Worm (Caenorhabditis elegans) whole organism, dauer: ENCODE results near the gene T02B11.6.
"Not testable (repeated sequence)": the region's sequence is repeated elsewhere in the genome, so short reads cannot be mapped to it uniquely, and the experiment has no call there.

Experiments
- unc-62 ChIP-seq: sonication (generic microtip); optimal IDR thresholded peaks from 2 replicates; lab custom pipeline; 2017; ENCODE audit warnings: missing biosample characterization, missing genetic modification reagents, missing genetic modification characterization

The T02B11.6 gene

DNA sequence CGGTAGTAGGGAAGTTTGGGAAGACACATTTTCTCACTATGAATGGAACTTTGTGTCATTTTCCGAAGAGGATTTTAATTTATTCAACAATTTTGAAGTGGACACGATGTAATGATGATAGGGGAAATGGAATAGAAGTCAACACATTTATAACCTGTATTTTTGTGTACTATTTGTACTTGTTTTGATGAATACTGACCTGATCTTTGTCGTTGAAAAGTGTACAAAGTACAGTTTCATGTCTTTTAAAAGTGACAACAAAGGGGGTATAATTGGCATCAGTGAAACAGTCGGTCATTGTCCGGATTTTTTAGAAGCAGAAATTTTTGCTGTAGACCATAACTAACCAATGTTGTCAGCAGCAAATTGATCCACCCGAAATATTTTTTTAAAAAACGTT is at the start of gene T02B11.6:
TSS of gene T02B11.6 (minus strand) at position 101 of the 400 bp plus-strand sequence.
- no peak for TF ChIP-seq unc-62 (GFP tag; lab: Kevin White, UChicago)

DNA sequence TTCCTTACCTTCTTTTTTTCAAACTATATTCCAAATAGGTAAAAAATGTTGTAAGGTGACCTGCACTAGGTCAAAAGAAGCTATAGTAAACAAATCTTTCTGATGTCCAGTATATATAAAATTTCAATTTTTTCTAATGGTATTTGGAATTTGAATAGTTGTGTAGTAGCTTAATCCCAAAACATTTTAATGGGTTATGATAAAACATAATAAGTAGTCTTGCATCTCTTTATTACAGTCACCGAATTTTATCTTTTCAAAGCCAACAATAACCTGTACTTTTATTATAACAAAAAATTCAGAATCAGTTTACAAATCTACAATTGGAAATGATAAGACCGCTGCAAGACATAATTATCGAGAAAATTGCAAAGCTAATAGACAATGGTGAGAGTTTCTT is 28.4 kb upstream of the T02B11.6 start, which contains the start of gene H24K24.2:
TSS of gene H24K24.2 (plus strand) at position 301 of the 400 bp plus-strand sequence.
- no peak for TF ChIP-seq unc-62 (GFP tag; lab: Kevin White, UChicago)

ce11 chrV:915716-916115 is 26.6 kb upstream of the T02B11.6 start:
- no peak for TF ChIP-seq unc-62 (GFP tag; lab: Kevin White, UChicago)

DNA sequence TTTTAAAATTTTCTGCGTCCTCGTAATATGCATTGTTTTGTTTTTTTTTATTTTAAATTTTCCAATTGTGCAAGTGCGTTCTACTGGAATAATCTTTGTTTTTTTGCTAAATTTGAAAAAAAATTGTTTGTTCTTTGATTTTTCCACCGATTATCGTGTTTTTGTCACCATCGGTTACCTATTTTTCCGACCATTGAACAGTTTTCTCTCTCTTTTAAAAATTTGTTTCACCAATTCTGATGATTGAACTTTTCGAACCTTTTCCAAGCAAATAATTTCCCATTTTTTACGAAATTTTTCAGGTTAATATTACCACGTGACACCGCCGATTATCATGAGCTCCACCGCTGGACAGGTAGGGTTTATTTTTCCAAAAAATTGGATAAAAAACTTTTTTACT is 22.4 kb upstream of the T02B11.6 start, which contains the start of gene adh-5:
TSS of gene adh-5 (plus strand) at position 301 of the 400 bp plus-strand sequence.
- no peak for TF ChIP-seq unc-62 (GFP tag; lab: Kevin White, UChicago)

DNA sequence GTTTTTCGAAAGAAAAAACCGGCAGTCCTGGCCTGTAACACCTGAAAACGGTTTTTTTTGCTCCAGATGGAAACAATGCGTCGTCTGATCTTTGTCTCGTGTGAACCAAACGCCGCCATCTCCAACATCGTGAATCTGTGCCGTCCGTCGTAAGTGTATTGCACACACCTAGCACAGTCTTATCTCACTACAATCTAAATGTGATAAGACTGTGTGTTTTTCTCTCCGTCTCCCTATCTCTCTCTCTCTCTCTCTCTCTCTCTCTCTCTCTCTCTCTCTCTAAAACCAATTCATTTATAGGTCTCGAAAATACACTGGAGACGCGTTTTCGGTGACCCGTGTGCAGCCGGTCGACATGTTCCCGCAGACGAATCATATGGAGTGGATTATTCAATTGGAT is 21.5 kb upstream of the T02B11.6 start:
- TF ChIP-seq unc-62 (GFP tag; lab: Kevin White, UChicago), result no peak

- no peak for TF ChIP-seq unc-62 (GFP tag; lab: Kevin White, UChicago)
Observed at ce11 chrV:908681-909080, 19.6 kb upstream of the T02B11.6 start.

DNA sequence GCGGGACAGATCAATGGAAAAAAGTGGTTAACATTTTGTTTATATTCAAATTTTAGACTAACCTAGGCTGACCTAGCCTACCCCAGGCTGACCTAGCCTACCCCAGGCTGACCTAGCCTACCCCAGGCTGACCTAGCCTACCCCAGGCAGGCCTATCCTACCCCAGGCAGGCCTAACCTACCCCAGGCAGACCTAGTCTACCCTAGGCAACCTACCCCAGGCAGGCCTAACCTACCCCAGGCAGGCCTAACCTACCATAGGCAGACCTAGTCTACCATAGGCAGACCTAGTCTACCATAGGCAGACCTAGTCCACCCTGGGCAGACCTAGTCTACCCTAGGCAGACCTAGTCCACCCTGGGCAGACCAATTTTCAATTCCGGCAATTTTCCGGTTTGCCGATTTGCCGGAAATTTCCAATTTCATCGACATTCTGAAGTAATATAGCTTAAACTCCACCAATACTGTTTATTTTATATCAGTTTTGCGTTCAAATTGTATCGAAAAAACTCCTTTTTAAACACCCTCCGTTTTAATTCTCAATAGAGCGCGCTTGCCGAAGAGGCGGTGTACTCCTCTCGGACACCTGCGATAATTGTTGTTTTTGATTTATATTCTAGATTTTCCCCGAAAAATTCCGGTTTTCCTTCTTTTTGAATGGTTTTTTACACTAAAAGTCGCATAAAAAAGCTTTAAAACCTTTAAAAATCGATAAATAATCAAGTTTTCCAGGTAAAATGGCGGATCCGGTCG is 15.3 kb upstream of the T02B11.6 start, which contains the start of gene trm-2A:
TSS of gene trm-2A (plus strand) at position 732 of the 752 bp plus-strand sequence.
- no peak for TF ChIP-seq unc-62 (GFP tag; lab: Kevin White, UChicago)

ce11 chrV:903460-903859 is 14.3 kb upstream of the T02B11.6 start, which contains the start of gene fmo-5:
fmo-5 (minus strand) TSS chrV:903665.
- no peak for TF ChIP-seq unc-62 (GFP tag; lab: Kevin White, UChicago)

DNA sequence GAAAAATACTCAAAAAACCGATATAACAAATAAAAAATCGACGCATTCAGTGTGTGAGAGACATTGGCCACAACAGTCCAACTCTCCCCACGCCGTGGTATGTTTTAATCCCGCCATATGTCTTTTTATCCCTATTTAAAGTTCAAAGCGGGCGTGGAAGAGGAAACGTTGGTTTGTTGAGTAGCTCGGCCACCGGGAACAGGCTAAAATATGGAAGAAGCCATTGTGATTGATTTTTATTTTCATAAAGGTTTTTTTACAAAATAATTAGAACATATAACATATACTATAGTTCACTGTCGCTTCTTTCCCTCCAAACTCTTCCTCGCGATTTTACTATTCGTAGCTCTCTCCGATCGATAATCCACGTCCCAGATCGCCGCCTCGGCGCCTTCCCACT is 10.0 kb upstream of the T02B11.6 start, which contains the start of gene nas-32:
TSS of gene nas-32 (minus strand) at position 101 of the 400 bp plus-strand sequence.
- no peak for TF ChIP-seq unc-62 (GFP tag; lab: Kevin White, UChicago)

ce11 chrV:893437-894018 is 4.4 kb upstream of the T02B11.6 start, which contains the start of the genes srlf-23 and srlf-20:
srlf-23 (minus strand) TSS chrV:893537.
srlf-20 (plus strand) TSS chrV:893968.
- TF ChIP-seq unc-62 (GFP tag; lab: Kevin White, UChicago), result no peak

ce11 chrV:890835-891234 is 1.7 kb upstream of the T02B11.6 start, which contains the start of gene srlf-22:
srlf-22 (plus strand) TSS chrV:891135.
- TF ChIP-seq unc-62 (GFP tag; lab: Kevin White, UChicago), result not testable (repeated sequence)

ce11 chrV:890423-890822 is 1.3 kb upstream of the T02B11.6 start, which contains the start of gene srlf-21:
srlf-21 (minus strand) TSS chrV:890523.
- TF ChIP-seq unc-62 (GFP tag; lab: Kevin White, UChicago), result no peak

DNA sequence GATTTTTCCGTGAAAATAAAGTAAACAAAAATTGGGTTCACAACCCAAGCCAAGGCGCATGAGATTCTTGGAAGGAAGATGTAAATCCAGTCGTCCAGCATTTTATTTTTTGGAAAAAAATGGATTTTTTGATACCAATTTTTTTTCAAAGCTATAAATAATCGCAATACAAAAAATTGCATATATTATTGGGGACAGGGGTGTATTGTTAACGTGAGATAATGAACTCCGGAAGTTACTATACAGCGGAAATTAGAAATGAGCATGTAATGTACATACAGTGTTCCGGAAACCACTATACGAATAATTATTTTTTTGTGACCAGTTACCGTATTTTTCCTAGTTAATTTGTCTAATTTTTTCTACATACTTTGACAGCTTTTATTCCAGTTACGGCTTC is 4.8 kb downstream of the T02B11.6 start, which contains the start of gene srj-38:
TSS of gene srj-38 (minus strand) at position 101 of the 400 bp plus-strand sequence.
- no peak for TF ChIP-seq unc-62 (GFP tag; lab: Kevin White, UChicago)

DNA sequence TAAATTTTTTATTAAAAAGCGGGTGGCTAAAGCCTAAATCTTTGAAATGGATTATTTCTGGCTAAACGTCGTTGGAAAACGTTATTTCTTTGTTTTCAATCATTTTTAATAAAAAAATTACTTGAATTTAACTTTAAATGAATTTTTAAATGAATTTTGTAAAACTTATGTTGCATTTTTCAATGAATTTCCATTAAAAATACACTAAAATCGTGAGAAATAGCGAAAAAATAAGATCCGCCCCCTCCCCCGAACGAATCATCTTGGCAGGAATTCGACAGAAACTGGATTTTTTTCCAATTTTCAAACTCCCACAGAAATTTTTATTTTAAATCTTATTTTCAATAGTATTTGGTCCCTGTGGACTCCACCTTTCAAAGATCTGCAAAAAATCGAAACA is 9.9 kb downstream of the T02B11.6 start, which contains the start of gene srg-53:
TSS of gene srg-53 (plus strand) at position 301 of the 400 bp plus-strand sequence.
- no peak for TF ChIP-seq unc-62 (GFP tag; lab: Kevin White, UChicago)

ce11 chrV:878567-878966 is 10.5 kb downstream of the T02B11.6 start, which contains the start of gene T02B11.8:
T02B11.8 (minus strand) TSS chrV:878667.
- no peak for TF ChIP-seq unc-62 (GFP tag; lab: Kevin White, UChicago)

DNA sequence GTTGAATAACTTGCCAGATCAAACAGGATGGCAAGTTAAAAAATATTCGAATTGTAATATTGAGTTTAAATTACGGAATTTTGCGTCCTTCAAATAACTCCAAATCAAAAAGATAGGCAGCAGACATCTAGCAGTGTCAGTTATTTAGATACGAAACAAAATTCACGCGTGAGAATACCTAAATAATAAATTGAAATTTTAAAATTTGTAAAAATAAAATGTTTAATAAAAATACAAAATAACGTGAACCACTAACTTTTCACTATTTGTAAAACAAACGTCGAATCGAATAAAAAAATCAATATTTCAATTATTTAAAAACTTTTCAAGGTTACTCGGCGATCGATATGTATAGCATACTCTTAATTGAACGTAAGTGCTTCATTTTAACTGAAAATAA is 13.2 kb downstream of the T02B11.6 start, which contains the start of gene T02B11.9:
TSS of gene T02B11.9 (plus strand) at position 301 of the 400 bp plus-strand sequence.
- no peak for TF ChIP-seq unc-62 (GFP tag; lab: Kevin White, UChicago)
